Worm (Caenorhabditis elegans) whole organism, L1 larva: ENCODE measurements around the gene C12D5.4.
"Not testable (repeated sequence)": the region's sequence is repeated elsewhere in the genome, so short reads cannot be mapped to it uniquely, and the experiment has no call there.

Experiments used
- C04F5.9 ChIP-seq: sonication (generic microtip); optimal IDR thresholded peaks from 2 replicates; lab custom pipeline; 2016; ENCODE audit warnings: missing genetic modification characterization, missing compliant biosample characterization
- alr-1 ChIP-seq: fragments of 200-800 bp; sonication (Bioruptor generic); optimal IDR thresholded peaks from 2 replicates; lab custom pipeline; 2018; ENCODE audit warnings: borderline replicate concordance, mild to moderate bottlenecking, missing genetic modification characterization, missing compliant biosample characterization
- ces-1 ChIP-seq: fragments of 150-350 bp; optimal IDR thresholded peaks from 2 replicates; lab custom pipeline; 2014; ENCODE audit warnings: missing biosample characterization, missing genetic modification reagents, missing genetic modification characterization
- egl-13 ChIP-seq: sonication (generic microtip); optimal IDR thresholded peaks from 2 replicates; lab custom pipeline; 2016; ENCODE audit warnings: missing genotype, missing genetic modification reagents, missing genetic modification characterization, missing compliant biosample characterization
- fkh-10 ChIP-seq: sonication (generic microtip); optimal IDR thresholded peaks from 2 replicates; lab custom pipeline; 2017; ENCODE audit warnings: missing biosample characterization, missing genetic modification reagents, missing genetic modification characterization
- fos-1 ChIP-seq: fragments of 150-350 bp; optimal IDR thresholded peaks from 2 replicates; lab custom pipeline; 2014; ENCODE audit warnings: missing biosample characterization, missing genetic modification characterization
- lin-35 ChIP-seq, 2 experiments: fragments of 150-350 bp; optimal IDR thresholded peaks; 2 replicates each; lab custom pipeline; 2014; ENCODE audit warnings: missing biosample characterization in 2 of 2, missing genetic modification characterization in 2 of 2, missing genetic modification reagents in 2 of 2
- mab-9 ChIP-seq: fragments of 200-800 bp; sonication (Bioruptor generic); IDR thresholded peaks from 2 replicates; pipeline ENCODE4 v1.3.6; 2022; ENCODE audit warnings: missing genetic modification reagents, missing genetic modification characterization, missing compliant biosample characterization
- unc-62 ChIP-seq: fragments of 150-350 bp; optimal IDR thresholded peaks from 2 replicates; lab custom pipeline; 2014; ENCODE audit warnings: missing biosample characterization, missing genetic modification reagents, missing genetic modification characterization
- ztf-4 ChIP-seq: fragments of 150-350 bp; optimal IDR thresholded peaks from 2 replicates; lab custom pipeline; 2014; ENCODE audit warnings: missing biosample characterization, missing genetic modification characterization

DNA sequence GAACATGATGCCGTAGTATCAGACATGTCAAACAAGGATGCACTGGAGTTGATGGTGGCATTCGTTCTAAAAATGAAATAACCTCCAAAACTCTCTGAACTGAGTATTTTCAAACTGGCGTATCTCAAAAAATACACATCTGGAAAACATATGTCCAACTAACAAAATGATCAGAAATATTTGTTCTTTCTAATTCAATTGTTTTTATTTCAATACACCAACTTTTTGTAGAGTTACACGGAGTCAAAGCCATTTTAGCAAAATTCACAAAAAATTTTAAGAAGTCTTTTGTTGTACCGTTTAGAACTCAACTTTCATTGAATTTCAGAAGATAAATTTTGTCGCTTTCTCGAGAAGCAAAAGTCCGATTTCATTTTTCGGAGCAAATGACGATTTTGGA, 31.2 kb downstream of the C12D5.4 start, which contains the start of gene srsx-40:
- TF ChIP-seq mab-9 (GFP tag; lab: Robert Waterston, UW); unc-62 (GFP tag; lab: Kevin White, UChicago); lin-35 (GFP tag; optimal IDR thresholded peaks at IDR 0.05; lab: Kevin White, UChicago); ces-1; ztf-4 (tag; lab: Kevin White, UChicago); egl-13; fkh-10 (GFP tag; lab: Kevin White, UChicago); alr-1 (tag; lab: Kevin White, UChicago); fos-1; C04F5.9 (tag; lab: Kevin White, UChicago): not testable (repeated sequence)
